Worm (Caenorhabditis elegans) whole organism, midembryonic: Measurements from ENCODE around the gene T27C5.12.

Experiments used
- T22C8.4 ChIP-seq: fragments of 200-800 bp; sonication (Bioruptor generic); IDR thresholded peaks from 2 replicates; pipeline ENCODE4 v1.3.6; 2022; ENCODE audit warnings: missing genetic modification characterization, missing compliant biosample characterization
- med-1 ChIP-seq: sonication (generic microtip); optimal IDR thresholded peaks from 2 replicates; lab custom pipeline; 2017; ENCODE audit warnings: missing genetic modification characterization, mild to moderate bottlenecking, missing compliant biosample characterization, antibody characterized with exemption, missing genetic modification reagents; ENCODE audit not compliant: insufficient read depth
- ztf-29 ChIP-seq: fragments of 200-800 bp; sonication (Bioruptor generic); IDR thresholded peaks from 2 replicates; pipeline ENCODE4 v1.3.6; 2022; ENCODE audit warnings: missing genetic modification reagents, missing genetic modification characterization, missing compliant biosample characterization

DNA sequence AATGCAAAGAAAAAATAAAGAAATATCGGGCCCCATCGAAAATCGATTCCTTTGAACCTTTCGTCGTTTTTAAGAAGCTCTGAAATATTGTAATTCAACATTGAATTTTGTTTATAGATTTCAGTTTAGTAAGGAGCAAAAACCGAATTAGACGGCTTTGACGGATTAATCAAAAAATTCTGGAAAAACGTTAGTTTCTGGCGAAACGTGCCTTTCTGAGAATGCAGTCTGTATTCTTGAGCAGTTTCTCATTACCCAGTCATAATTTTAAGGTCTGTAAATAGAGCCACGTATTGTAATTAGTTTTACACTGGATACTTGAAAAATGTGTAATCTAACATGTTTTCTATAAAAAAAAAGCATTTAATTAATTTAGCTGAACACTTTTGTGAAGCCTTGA is 45.0 kb downstream of the T27C5.12 start, which contains the start of gene srz-48:
- no peak for TF ChIP-seq med-1 (GFP tag; lab: Kevin White, UChicago)
- TF ChIP-seq ztf-29 = no peak
- no peak for TF ChIP-seq T22C8.4 (GFP tag; lab: Robert Waterston, UW)
